Worm (Caenorhabditis elegans) whole organism, L1 larva: ENCODE measurements around the gene swt-1.

Experiments
- elt-2 ChIP-seq: sonication (generic microtip); optimal IDR thresholded peaks from 2 replicates; lab custom pipeline; 2016; ENCODE audit warnings: missing genetic modification characterization, mild to moderate bottlenecking, inconsistent platforms, missing compliant biosample characterization, missing genetic modification reagents
- hlh-17 ChIP-seq: fragments of 200-800 bp; sonication (Bioruptor generic); optimal IDR thresholded peaks from 2 replicates; lab custom pipeline; 2018; ENCODE audit warnings: missing genetic modification characterization, mild to moderate bottlenecking, missing compliant biosample characterization, moderate library complexity, borderline replicate concordance
- mdl-1 ChIP-seq, 2 experiments: fragments of 150-350 bp; optimal IDR thresholded peaks; 2 replicates each; lab custom pipeline; 2014 to 2017; ENCODE audit warnings: missing biosample characterization in 2 of 2, missing genetic modification characterization in 2 of 2, inconsistent platforms in 1 of 2
- nhr-11 ChIP-seq: fragments of 150-350 bp; optimal IDR thresholded peaks from 2 replicates; lab custom pipeline; 2014; ENCODE audit warnings: missing biosample characterization, missing genetic modification characterization
- nhr-28 ChIP-seq: fragments of 150-350 bp; optimal IDR thresholded peaks from 2 replicates; lab custom pipeline; 2014; ENCODE audit warnings: missing biosample characterization, missing genetic modification characterization
- pag-3 ChIP-seq: sonication (generic microtip); optimal IDR thresholded peaks from 2 replicates; lab custom pipeline; 2017; ENCODE audit warnings: missing genetic modification characterization, mild to moderate bottlenecking, missing compliant biosample characterization, antibody characterized with exemption, borderline replicate concordance; ENCODE audit not compliant: insufficient read depth
- unc-62 ChIP-seq: fragments of 150-350 bp; optimal IDR thresholded peaks from 2 replicates; lab custom pipeline; 2014; ENCODE audit warnings: missing biosample characterization, missing genetic modification reagents, missing genetic modification characterization
- zag-1 ChIP-seq: fragments of 150-350 bp; optimal IDR thresholded peaks from 2 replicates; lab custom pipeline; 2014; ENCODE audit warnings: missing biosample characterization, missing genetic modification characterization
- ztf-4 ChIP-seq: fragments of 150-350 bp; optimal IDR thresholded peaks from 2 replicates; lab custom pipeline; 2014; ENCODE audit warnings: missing biosample characterization, missing genetic modification characterization

DNA sequence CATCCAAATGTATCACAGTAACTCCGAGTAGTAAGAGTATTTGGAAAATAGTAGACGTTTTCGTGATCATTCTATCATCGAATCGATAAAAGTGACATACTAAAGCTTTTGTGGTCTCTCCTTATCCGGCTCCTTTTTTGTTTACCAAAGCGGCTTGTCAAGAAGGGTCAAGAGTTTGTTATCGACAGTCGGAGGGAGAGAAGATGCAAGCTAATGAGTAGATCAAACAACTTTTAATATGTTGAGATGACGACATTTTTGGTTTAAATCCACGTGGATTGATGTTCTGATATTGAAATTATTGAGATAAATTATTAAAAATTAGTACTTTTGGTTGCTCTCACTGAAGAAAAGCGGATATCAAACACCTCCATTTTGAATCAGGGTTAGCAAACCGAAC, 15.9 kb upstream of the swt-1 start, which contains the start of gene T21D12.7:
- TF ChIP-seq pag-3 (tag; lab: Kevin White, UChicago) (no peak), nhr-28 (no peak), elt-2 (tag; lab: Kevin White, UChicago) (no peak), unc-62 (GFP tag; lab: Kevin White, UChicago) (no peak), mdl-1 (tag; optimal IDR thresholded peaks at IDR 0.05; lab: Kevin White, UChicago) (no peak), nhr-11 (no peak), zag-1 (tag; lab: Kevin White, UChicago) (no peak), hlh-17 (GFP tag; lab: Kevin White, UChicago) (no peak), ztf-4 (no peak)
